Worm (Caenorhabditis elegans) whole organism, L1 larva: ENCODE measurements around the gene subs-4.

Source experiments
- C04F5.9 ChIP-seq: sonication (generic microtip); optimal IDR thresholded peaks from 2 replicates; lab custom pipeline; 2016; ENCODE audit warnings: missing genetic modification characterization, missing compliant biosample characterization
- F16B12.6 ChIP-seq: fragments of 150-350 bp; optimal IDR thresholded peaks from 2 replicates; lab custom pipeline; 2014; ENCODE audit warnings: missing biosample characterization, missing genetic modification characterization
- aha-1 ChIP-seq: fragments of 150-350 bp; optimal IDR thresholded peaks from 2 replicates; lab custom pipeline; 2014; ENCODE audit warnings: missing biosample characterization, missing genetic modification characterization
- blmp-1 ChIP-seq: fragments of 150-350 bp; optimal IDR thresholded peaks from 2 replicates; lab custom pipeline; 2014; ENCODE audit warnings: missing biosample characterization, missing genetic modification characterization
- ceh-88 ChIP-seq: fragments of 200-800 bp; sonication (Bioruptor generic); IDR thresholded peaks from 2 replicates; pipeline ENCODE4 v1.3.6; 2022; ENCODE audit warnings: missing genetic modification characterization, missing compliant biosample characterization
- dpl-1 ChIP-seq, 3 experiments: fragments of 150-350 bp in 2 of 3; sonication (generic microtip) in 1 of 3; optimal IDR thresholded peaks; 2 replicates each; lab custom pipeline; 2014 to 2017; ENCODE audit warnings: missing biosample characterization in 3 of 3, missing genetic modification characterization in 3 of 3, missing genetic modification reagents in 3 of 3
- dsc-1 ChIP-seq: sonication (generic microtip); optimal IDR thresholded peaks from 2 replicates; lab custom pipeline; 2016; ENCODE audit warnings: mild to moderate bottlenecking, missing genetic modification characterization, missing compliant biosample characterization
- efl-1 ChIP-seq, 4 experiments: fragments of 150-350 bp; optimal IDR thresholded peaks in 3 of 4; peaks in 1 of 4; 1 replicate in 1 of 4; 2 replicates in 3 of 4; lab custom pipeline; 2014; ENCODE audit warnings: missing biosample characterization in 2 of 4, missing genetic modification characterization in 2 of 4, missing genetic modification reagents in 2 of 4
- efl-3 ChIP-seq: fragments of 200-800 bp; sonication (Bioruptor generic); optimal IDR thresholded peaks from 2 replicates; lab custom pipeline; 2018; ENCODE audit warnings: mild to moderate bottlenecking, missing genetic modification characterization, missing compliant biosample characterization
- egl-13 ChIP-seq: sonication (generic microtip); optimal IDR thresholded peaks from 2 replicates; lab custom pipeline; 2016; ENCODE audit warnings: missing genotype, missing genetic modification reagents, missing genetic modification characterization, missing compliant biosample characterization
- elt-3 ChIP-seq, 6 experiments: fragments of 150-350 bp in 1 of 6; sonication (generic microtip); optimal IDR thresholded peaks; 2 replicates each; lab custom pipeline; 2017 to 2018; ENCODE audit warnings: missing biosample characterization in 6 of 6, missing genetic modification characterization in 6 of 6, inconsistent platforms in 1 of 6
- ets-5 ChIP-seq: fragments of 200-800 bp; sonication (Bioruptor generic); IDR thresholded peaks from 2 replicates; pipeline ENCODE4 v1.3.6; 2022; ENCODE audit warnings: missing genetic modification characterization, missing compliant biosample characterization
- fkh-10 ChIP-seq: sonication (generic microtip); optimal IDR thresholded peaks from 2 replicates; lab custom pipeline; 2017; ENCODE audit warnings: missing biosample characterization, missing genetic modification reagents, missing genetic modification characterization
- fkh-4 ChIP-seq: sonication (generic microtip); optimal IDR thresholded peaks from 2 replicates; lab custom pipeline; 2016; ENCODE audit warnings: missing compliant biosample characterization, missing genetic modification characterization, borderline replicate concordance
- fos-1 ChIP-seq: fragments of 150-350 bp; optimal IDR thresholded peaks from 2 replicates; lab custom pipeline; 2014; ENCODE audit warnings: missing biosample characterization, missing genetic modification characterization
- hlh-4 ChIP-seq: sonication (generic microtip); optimal IDR thresholded peaks from 2 replicates; lab custom pipeline; 2016; ENCODE audit warnings: mild to moderate bottlenecking, missing genetic modification characterization, missing compliant biosample characterization
- lin-13 ChIP-seq: fragments of 150-350 bp; optimal IDR thresholded peaks from 2 replicates; lab custom pipeline; 2014; ENCODE audit warnings: missing biosample characterization, missing genetic modification reagents, missing genetic modification characterization
- lin-14 ChIP-seq: fragments of 200-800 bp; sonication (Bioruptor generic); optimal IDR thresholded peaks from 2 replicates; lab custom pipeline; 2018; ENCODE audit warnings: mild to moderate bottlenecking, missing genetic modification characterization, moderate library complexity, missing compliant biosample characterization
- lin-35 ChIP-seq, 2 experiments: fragments of 150-350 bp; optimal IDR thresholded peaks; 2 replicates each; lab custom pipeline; 2014; ENCODE audit warnings: missing biosample characterization in 2 of 2, missing genetic modification characterization in 2 of 2, missing genetic modification reagents in 2 of 2
- lin-39 ChIP-seq: fragments of 150-350 bp; optimal IDR thresholded peaks from 2 replicates; lab custom pipeline; 2014; ENCODE audit warnings: missing biosample characterization, missing genetic modification reagents, missing genetic modification characterization
- mab-9 ChIP-seq: fragments of 200-800 bp; sonication (Bioruptor generic); IDR thresholded peaks from 2 replicates; pipeline ENCODE4 v1.3.6; 2022; ENCODE audit warnings: missing genetic modification reagents, missing genetic modification characterization, missing compliant biosample characterization
- mef-2 ChIP-seq: fragments of 150-350 bp; optimal IDR thresholded peaks from 2 replicates; lab custom pipeline; 2014; ENCODE audit warnings: missing biosample characterization, missing genetic modification characterization
- nhr-12 ChIP-seq: sonication (generic microtip); optimal IDR thresholded peaks from 2 replicates; lab custom pipeline; 2017; ENCODE audit warnings: missing biosample characterization, missing genetic modification characterization
- nhr-19 ChIP-seq: fragments of 200-800 bp; sonication (Bioruptor generic); conservative IDR thresholded peaks from 2 replicates; pipeline ENCODE4 v1.3.6; 2022; ENCODE audit warnings: missing genetic modification characterization, missing compliant biosample characterization
- nhr-47 ChIP-seq: sonication (generic microtip); optimal IDR thresholded peaks from 2 replicates; lab custom pipeline; 2016; ENCODE audit warnings: mild to moderate bottlenecking, missing genetic modification characterization, moderate library complexity, missing compliant biosample characterization
- nhr-76 ChIP-seq: sonication (generic microtip); optimal IDR thresholded peaks from 2 replicates; lab custom pipeline; 2017; ENCODE audit warnings: missing biosample characterization, missing genetic modification characterization
- nhr-85 ChIP-seq: sonication (generic microtip); peaks from one replicate; lab custom pipeline; 2016; ENCODE audit warnings: missing genetic modification characterization, inconsistent platforms, missing compliant biosample characterization
- nhr-90 ChIP-seq: sonication (generic microtip); optimal IDR thresholded peaks from 2 replicates; lab custom pipeline; 2016; ENCODE audit warnings: mild to moderate bottlenecking, missing genetic modification characterization, missing compliant biosample characterization; ENCODE audit not compliant: poor library complexity
- pag-3 ChIP-seq: sonication (generic microtip); optimal IDR thresholded peaks from 2 replicates; lab custom pipeline; 2017; ENCODE audit warnings: missing genetic modification characterization, mild to moderate bottlenecking, missing compliant biosample characterization, antibody characterized with exemption, borderline replicate concordance; ENCODE audit not compliant: insufficient read depth
- pax-3 ChIP-seq: fragments of 200-800 bp; sonication (Bioruptor generic); optimal IDR thresholded peaks from 2 replicates; lab custom pipeline; 2018; ENCODE audit warnings: mild to moderate bottlenecking, missing genetic modification characterization, moderate library complexity, missing compliant biosample characterization
- pqm-1 ChIP-seq: sonication (generic microtip); optimal IDR thresholded peaks from 3 replicates; lab custom pipeline; 2017; ENCODE audit warnings: missing biosample characterization, missing genetic modification characterization
- tbx-2 ChIP-seq: sonication (generic microtip); optimal IDR thresholded peaks from 2 replicates; lab custom pipeline; 2016; ENCODE audit warnings: missing genetic modification characterization, missing compliant biosample characterization
- tlp-1 ChIP-seq: fragments of 150-350 bp; optimal IDR thresholded peaks from 2 replicates; lab custom pipeline; 2014; ENCODE audit warnings: missing biosample characterization, missing genetic modification characterization
- unc-30 ChIP-seq: sonication (generic microtip); optimal IDR thresholded peaks from 2 replicates; lab custom pipeline; 2017; ENCODE audit warnings: missing biosample characterization, missing genetic modification characterization
- unc-62 ChIP-seq: fragments of 150-350 bp; optimal IDR thresholded peaks from 2 replicates; lab custom pipeline; 2014; ENCODE audit warnings: missing biosample characterization, missing genetic modification reagents, missing genetic modification characterization
- unc-86 ChIP-seq: sonication (generic microtip); optimal IDR thresholded peaks from 2 replicates; lab custom pipeline; 2016; ENCODE audit warnings: missing genetic modification characterization, missing compliant biosample characterization
- unc-98 ChIP-seq: fragments of 200-800 bp; sonication (Bioruptor generic); IDR thresholded peaks from 2 replicates; pipeline ENCODE4 v1.3.6; 2022; ENCODE audit warnings: missing genetic modification characterization, missing compliant biosample characterization
- vab-15 ChIP-seq: sonication (generic microtip); optimal IDR thresholded peaks from 2 replicates; lab custom pipeline; 2017; ENCODE audit warnings: missing genotype, mild to moderate bottlenecking, missing genetic modification characterization, missing compliant biosample characterization
- zip-4 ChIP-seq: fragments of 200-800 bp; sonication (Bioruptor generic); optimal IDR thresholded peaks from 2 replicates; lab custom pipeline; 2018; ENCODE audit warnings: mild to moderate bottlenecking, missing genetic modification characterization, moderate library complexity, missing compliant biosample characterization

subs-4 gene

DNA sequence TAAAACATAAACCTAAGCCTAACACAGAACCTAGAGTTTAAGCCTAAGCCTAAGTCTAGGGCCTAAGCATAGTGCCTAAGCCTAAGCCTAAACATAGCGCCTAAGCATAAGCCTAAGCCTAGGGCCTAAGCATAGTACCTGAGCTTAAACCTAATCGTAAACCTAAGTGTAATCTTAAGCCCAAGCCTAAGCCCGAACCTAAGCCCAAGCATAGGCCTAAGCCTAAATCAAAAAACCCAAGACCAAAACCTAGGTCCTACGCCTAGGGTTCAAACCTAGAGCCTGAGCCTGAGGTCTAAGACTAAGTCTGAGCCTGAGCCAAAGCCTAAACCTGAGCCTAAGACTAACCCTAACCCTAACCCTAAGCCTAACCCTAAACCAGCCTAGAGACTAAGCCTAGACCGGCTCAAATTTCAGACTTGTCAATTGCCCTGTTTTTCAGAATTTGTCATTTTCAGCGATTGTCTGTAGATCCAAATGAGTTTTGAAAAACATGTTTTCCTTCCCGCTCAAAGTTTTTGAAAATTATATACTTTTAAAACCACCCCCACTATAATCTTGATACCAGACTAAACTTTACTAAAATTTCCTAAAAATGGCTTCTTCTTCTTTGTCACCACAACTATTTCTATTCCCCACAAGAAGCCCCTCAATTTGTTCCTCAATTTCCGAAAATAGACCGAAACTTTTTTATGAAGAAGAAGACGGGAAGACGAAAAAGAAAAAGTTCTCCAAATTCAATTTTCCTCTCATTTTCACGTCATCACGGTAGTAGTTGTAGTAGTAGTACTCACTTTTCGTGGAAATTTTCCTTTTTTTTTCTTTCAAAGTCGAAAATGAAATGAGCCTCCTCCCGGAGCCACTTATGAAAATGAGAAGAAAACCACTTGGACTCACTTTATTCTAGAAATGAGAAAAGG is 9.8 kb downstream of the subs-4 start:
- TF ChIP-seq efl-1 (optimal IDR thresholded peaks at IDR 0.05; lab: Kevin White, UChicago) (no peak), efl-1 (GFP tag; optimal IDR thresholded peaks at IDR 0.05 in 1 of 2; lab: Kevin White, UChicago) (peak in 1 of 2 experiments; percentile 89), unc-30 (no peak), lin-39 (tag; lab: Kevin White, UChicago) (no peak), vab-15 (no peak), nhr-85 (peak; percentile 12), fkh-10 (peak; percentile 71), hlh-4 (no peak), tbx-2 (peak; percentile 6), pqm-1 (tag; lab: Kevin White, UChicago) (no peak), elt-3 (tag; optimal IDR thresholded peaks at IDR 0.05; lab: Kevin White, UChicago) (no peak), lin-35 (GFP tag; optimal IDR thresholded peaks at IDR 0.05; lab: Kevin White, UChicago) (no peak)

DNA sequence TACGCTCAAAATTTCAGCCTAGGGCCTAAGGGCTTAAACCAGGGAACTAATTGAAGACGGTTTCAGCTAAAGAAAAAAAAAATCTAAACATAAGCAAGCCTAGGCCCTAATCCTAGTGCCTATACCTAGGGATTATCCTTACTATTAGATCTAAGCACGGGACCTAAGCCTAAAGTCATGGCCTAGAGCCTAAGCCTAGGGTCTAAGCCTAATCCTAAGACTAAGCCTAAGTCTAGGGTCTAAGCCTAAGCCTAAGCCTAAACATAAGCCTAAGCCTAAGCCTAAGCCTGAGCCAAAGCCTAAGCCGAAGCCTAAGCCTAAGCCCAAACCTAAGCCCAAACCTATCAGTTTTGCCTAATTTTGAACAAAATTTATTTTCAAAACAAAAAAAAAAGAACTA is 10.7 kb downstream of the subs-4 start:
- TF ChIP-seq nhr-85 (peak; percentile 37), F16B12.6 (no peak), unc-62 (GFP tag; lab: Kevin White, UChicago) (no peak), ceh-88 (GFP tag; lab: Robert Waterston, UW) (no peak), ets-5 (GFP tag; lab: Robert Waterston, UW) (no peak), nhr-90 (tag; lab: Kevin White, UChicago) (no peak)

DNA sequence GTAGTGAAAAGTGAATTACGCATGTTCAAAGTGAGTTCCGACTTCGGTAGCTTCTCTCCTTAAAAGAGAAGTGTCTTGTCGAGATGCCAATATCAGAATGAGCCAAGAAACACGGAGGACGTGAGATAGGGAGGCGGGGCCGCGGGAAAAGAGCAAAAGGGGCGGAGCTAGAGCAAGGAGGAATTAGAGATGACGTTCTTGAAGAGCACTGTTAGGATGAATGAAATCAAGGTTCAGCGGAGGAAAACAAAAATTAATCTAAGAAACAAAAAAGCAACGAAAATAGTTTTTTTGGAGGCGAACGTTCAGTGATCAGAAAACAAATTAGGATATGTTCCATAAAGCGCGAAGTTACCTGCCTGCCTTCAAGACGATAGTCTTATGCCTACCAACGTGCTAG is 11.1 kb downstream of the subs-4 start, which contains the start of gene nlp-21:
Gene nlp-21, minus strand, starts transcription at position 101 of the 400 bp plus-strand sequence.
- TF ChIP-seq fos-1 (tag; lab: Kevin White, UChicago): no peak
- no peak for TF ChIP-seq efl-3
- no peak for TF ChIP-seq pax-3 (tag; lab: Kevin White, UChicago)
- TF ChIP-seq C04F5.9 (tag; lab: Kevin White, UChicago): no peak
- no peak for TF ChIP-seq nhr-76
- TF ChIP-seq unc-98 (GFP tag; lab: Robert Waterston, UW): no peak
- TF ChIP-seq nhr-47 (tag; lab: Kevin White, UChicago): no peak
- TF ChIP-seq tlp-1 (tag; lab: Kevin White, UChicago): no peak
- no peak for TF ChIP-seq lin-14 (GFP tag; lab: Kevin White, UChicago)
- no peak for TF ChIP-seq pag-3 (tag; lab: Kevin White, UChicago)
- TF ChIP-seq zip-4 (GFP tag; lab: Kevin White, UChicago): no peak
- TF ChIP-seq mab-9: no peak
- no peak for TF ChIP-seq aha-1 (tag; lab: Kevin White, UChicago)
- TF ChIP-seq vab-15: no peak
- TF ChIP-seq dpl-1 (GFP tag; optimal IDR thresholded peaks at IDR 0.05; lab: Kevin White, UChicago): no peak
- no peak for TF ChIP-seq lin-35 (GFP tag; optimal IDR thresholded peaks at IDR 0.05; lab: Kevin White, UChicago)

DNA sequence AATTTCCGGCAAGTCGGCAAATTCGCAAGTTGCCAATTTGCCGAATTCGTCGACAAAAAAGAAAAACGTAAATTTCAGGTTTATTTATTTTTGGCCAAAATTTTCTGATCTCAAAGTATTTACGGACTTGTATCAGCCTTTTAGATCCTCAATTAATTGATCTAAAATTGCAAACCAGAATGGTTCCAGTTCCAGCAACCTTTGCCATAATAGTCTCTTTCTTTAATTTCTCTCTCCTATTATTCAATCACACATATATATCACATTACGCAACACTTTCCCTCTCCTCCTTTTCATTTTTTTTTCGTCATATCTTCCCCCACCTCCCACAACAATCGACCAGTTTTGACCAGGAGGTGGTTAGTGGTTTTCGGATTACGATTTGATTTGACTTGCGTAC is 15.5 kb downstream of the subs-4 start, which contains the start of gene Y47D3B.3:
Gene Y47D3B.3, plus strand, starts transcription at position 301 of the 400 bp plus-strand sequence.
- TF ChIP-seq fkh-4 (no peak), blmp-1 (tag; lab: Kevin White, UChicago) (peak; percentile 34)
- TF ChIP-seq, all 84 proteins: peak for 1

DNA sequence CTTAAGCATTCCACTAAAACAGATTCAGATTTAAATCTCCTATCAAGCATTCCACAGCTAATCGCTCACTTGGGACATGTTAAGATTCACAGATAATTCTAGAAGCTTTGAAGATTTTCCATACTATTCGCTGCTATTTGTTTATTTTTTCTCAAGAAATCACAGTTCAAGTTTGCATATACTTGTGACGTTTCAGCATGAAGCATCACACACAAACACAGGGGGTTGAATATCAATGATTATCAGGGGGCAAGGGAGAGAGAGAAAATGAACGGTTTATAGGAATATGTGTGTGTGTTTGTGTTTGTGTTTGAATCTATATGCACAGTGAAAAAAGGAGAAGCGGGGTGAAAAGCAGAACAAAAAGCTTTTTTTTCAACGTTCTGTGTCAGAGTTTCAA is 20.7 kb downstream of the subs-4 start, which contains the start of gene Y47D3B.12:
Gene Y47D3B.12, plus strand, starts transcription at position 301 of the 400 bp plus-strand sequence.
- no peak for TF ChIP-seq mef-2
- TF ChIP-seq blmp-1 (tag; lab: Kevin White, UChicago): no peak
- no peak for TF ChIP-seq dsc-1
- TF ChIP-seq ets-5 (GFP tag; lab: Robert Waterston, UW): no peak
- TF ChIP-seq vab-15: no peak
- TF ChIP-seq nhr-19 (GFP tag; lab: Robert Waterston, UW): no peak
- TF ChIP-seq egl-13 (tag; lab: Kevin White, UChicago): no peak
- no peak for TF ChIP-seq nhr-12 (tag; lab: Kevin White, UChicago)
- no peak for TF ChIP-seq lin-13 (GFP tag; lab: Kevin White, UChicago)
- no peak for TF ChIP-seq unc-86 (tag; lab: Kevin White, UChicago)
- TF ChIP-seq, all 84 proteins: peak for 0
